Worm (Caenorhabditis elegans) whole organism, L3 larva: Measurements from ENCODE around the gene mtrr-1.

Experiments
- ama-1 ChIP-seq: fragments of 150-350 bp; optimal IDR thresholded peaks from 2 replicates; lab custom pipeline; 2018
- fkh-10 ChIP-seq: sonication (generic microtip); optimal IDR thresholded peaks from 2 replicates; lab custom pipeline; 2017; ENCODE audit warnings: missing biosample characterization, missing genetic modification reagents, missing genetic modification characterization
- nhr-77 ChIP-seq: fragments of 150-350 bp; optimal IDR thresholded peaks from 2 replicates; lab custom pipeline; 2014; ENCODE audit warnings: missing biosample characterization, missing genetic modification characterization

DNA sequence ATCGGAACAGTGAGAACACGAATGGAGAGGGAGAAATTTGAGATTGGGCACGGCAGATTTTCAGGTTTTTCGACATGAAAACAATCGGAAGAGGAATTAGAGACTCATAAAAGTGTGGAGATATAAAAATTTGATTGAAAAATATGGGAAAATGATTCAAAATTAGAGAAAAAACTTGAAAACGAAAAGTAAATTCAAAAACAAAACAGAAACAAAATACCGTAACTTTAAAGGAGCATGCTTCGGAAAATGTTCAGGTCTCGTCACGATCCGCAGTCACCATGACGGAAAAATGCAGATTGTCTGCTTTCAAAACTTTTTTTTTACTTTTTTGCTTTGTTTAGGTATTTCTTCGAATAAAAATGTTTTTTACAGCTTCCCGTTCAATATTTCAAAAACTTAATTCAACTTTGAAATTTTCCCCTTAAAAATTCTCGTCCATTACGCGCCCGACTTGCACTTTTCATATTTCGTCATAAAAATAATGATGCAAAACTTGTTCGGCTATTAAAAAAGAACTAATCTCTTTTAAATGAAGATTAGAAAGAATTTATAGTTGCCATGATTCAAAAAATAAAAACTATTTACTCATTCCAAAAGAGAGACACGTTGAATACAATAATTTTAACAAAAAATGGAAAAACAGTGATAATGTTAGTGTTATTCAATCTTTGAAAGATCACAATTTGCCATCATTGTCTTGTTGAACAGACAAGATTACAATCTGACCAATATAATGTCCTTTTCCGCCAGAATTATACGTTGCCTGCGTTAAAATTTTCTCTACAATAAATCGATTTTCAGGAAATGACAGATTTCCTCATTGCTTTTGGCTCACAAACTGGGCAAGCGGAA, at the start of gene mtrr-1:
- TF ChIP-seq nhr-77 (tag; lab: Kevin White, UChicago) (no peak), ama-1 (lab: Kevin White, UChicago) (peak; percentile 89), fkh-10 (GFP tag; lab: Kevin White, UChicago) (no peak)
